Worm (Caenorhabditis elegans) whole organism, young adult: ENCODE results near the gene Y53C12B.1.

Experiments
- B0035.1 ChIP-seq: sonication (generic microtip); optimal IDR thresholded peaks from 2 replicates; lab custom pipeline; 2016; ENCODE audit warnings: missing genetic modification characterization, mild to moderate bottlenecking, missing compliant biosample characterization, missing genotype, missing genetic modification reagents
- D2030.7 ChIP-seq: fragments of 200-800 bp; sonication (Bioruptor generic); IDR thresholded peaks from 2 replicates; pipeline ENCODE4 v1.3.6; 2022; ENCODE audit warnings: missing genetic modification reagents, missing genetic modification characterization, missing compliant biosample characterization
- F33H1.4 ChIP-seq: fragments of 200-800 bp; sonication (Bioruptor generic); IDR thresholded peaks from 2 replicates; pipeline ENCODE4 v1.3.6; 2022; ENCODE audit warnings: missing genetic modification reagents, missing genetic modification characterization, missing compliant biosample characterization
- F37B4.10 ChIP-seq: fragments of 200-800 bp; sonication (Bioruptor generic); IDR thresholded peaks from 2 replicates; pipeline ENCODE4 v1.3.6; 2022; ENCODE audit warnings: missing genetic modification characterization, missing compliant biosample characterization
- F57A8.1 ChIP-seq: fragments of 200-800 bp; sonication (Bioruptor generic); optimal IDR thresholded peaks from 2 replicates; lab custom pipeline; 2018; ENCODE audit warnings: mild to moderate bottlenecking, missing genetic modification characterization, moderate library complexity, missing compliant biosample characterization
- F57C9.4 ChIP-seq: sonication (generic microtip); optimal IDR thresholded peaks from 2 replicates; lab custom pipeline; 2017; ENCODE audit warnings: mild to moderate bottlenecking, missing genetic modification characterization, missing compliant biosample characterization
- T07F8.4 ChIP-seq: sonication (generic microtip); optimal IDR thresholded peaks from 2 replicates; lab custom pipeline; 2016; ENCODE audit warnings: mild to moderate bottlenecking, missing genetic modification characterization, moderate library complexity, missing compliant biosample characterization
- Y53F4B.3 ChIP-seq: fragments of 200-800 bp; sonication (Bioruptor generic); IDR thresholded peaks from 2 replicates; pipeline ENCODE4 v1.3.6; 2022; ENCODE audit warnings: missing genetic modification reagents, missing genetic modification characterization, missing compliant biosample characterization
- Y95B8A.8 ChIP-seq: fragments of 200-800 bp; sonication (Bioruptor generic); IDR thresholded peaks from 2 replicates; pipeline ENCODE4 v1.3.6; 2022; ENCODE audit warnings: missing genetic modification reagents, missing genetic modification characterization, missing compliant biosample characterization
- ama-1 ChIP-seq, 3 experiments: fragments of 150-350 bp in 1 of 3; sonication (generic microtip) in 2 of 3; optimal IDR thresholded peaks; 2 replicates each; lab custom pipeline; 2014 to 2018; ENCODE audit warnings: missing biosample characterization in 2 of 3, missing genetic modification characterization in 2 of 3, missing genetic modification reagents in 2 of 3
- attf-3 ChIP-seq: fragments of 200-800 bp; sonication (Bioruptor generic); conservative IDR thresholded peaks from 2 replicates; pipeline ENCODE4 v1.3.6; 2022; ENCODE audit warnings: missing genetic modification reagents, missing genetic modification characterization, missing compliant biosample characterization
- bed-2 ChIP-seq: fragments of 200-800 bp; sonication (Bioruptor generic); IDR thresholded peaks from 2 replicates; pipeline ENCODE4 v1.3.6; 2022; ENCODE audit warnings: missing genetic modification reagents, missing genetic modification characterization, missing compliant biosample characterization
- ccch-3 ChIP-seq: fragments of 200-800 bp; sonication (Bioruptor generic); optimal IDR thresholded peaks from 2 replicates; lab custom pipeline; 2018; ENCODE audit warnings: mild to moderate bottlenecking, missing genetic modification characterization, missing compliant biosample characterization
- cebp-1 ChIP-seq, 2 experiments: fragments of 200-800 bp in 1 of 2; sonication (Bioruptor generic) in 1 of 2; sonication (generic microtip) in 1 of 2; IDR thresholded peaks in 1 of 2; optimal IDR thresholded peaks in 1 of 2; 2 replicates each; pipeline versions ENCODE4 v1.3.6 to Lab custom; 2017 to 2022; ENCODE audit warnings: missing compliant biosample characterization in 2 of 2, missing genetic modification characterization in 2 of 2, mild to moderate bottlenecking in 1 of 2, missing genetic modification reagents in 1 of 2, moderate library complexity in 1 of 2
- cebp-2 ChIP-seq: fragments of 200-800 bp; sonication (Bioruptor generic); IDR thresholded peaks from 2 replicates; pipeline ENCODE4 v1.3.6; 2022; ENCODE audit warnings: missing genetic modification characterization, missing compliant biosample characterization
- ceh-100 ChIP-seq: fragments of 200-800 bp; sonication (Bioruptor generic); IDR thresholded peaks from 2 replicates; pipeline ENCODE4 v1.3.6; 2022; ENCODE audit warnings: missing genetic modification reagents, missing genetic modification characterization, missing compliant biosample characterization
- ceh-58 ChIP-seq: fragments of 200-800 bp; sonication (Bioruptor generic); IDR thresholded peaks from 2 replicates; pipeline ENCODE4 v1.3.6; 2022; ENCODE audit warnings: missing genetic modification characterization, missing compliant biosample characterization
- dox-1 ChIP-seq: fragments of 200-800 bp; sonication (Bioruptor generic); IDR thresholded peaks from 2 replicates; pipeline ENCODE4 v1.3.6; 2022; ENCODE audit warnings: missing genetic modification reagents, missing genetic modification characterization, missing compliant biosample characterization
- dpl-1 ChIP-seq: fragments of 150-350 bp; optimal IDR thresholded peaks from 2 replicates; lab custom pipeline; 2014; ENCODE audit warnings: missing biosample characterization, missing genetic modification reagents, missing genetic modification characterization
- egl-44 ChIP-seq: fragments of 200-800 bp; sonication (Bioruptor generic); IDR thresholded peaks from 2 replicates; pipeline ENCODE4 v1.3.6; 2022; ENCODE audit warnings: missing genetic modification reagents, missing genetic modification characterization, missing compliant biosample characterization
- ets-4 ChIP-seq: fragments of 200-800 bp; sonication (Bioruptor generic); optimal IDR thresholded peaks from 2 replicates; lab custom pipeline; 2018; ENCODE audit warnings: mild to moderate bottlenecking, missing genetic modification characterization, missing compliant biosample characterization
- gei-17 ChIP-seq: fragments of 200-800 bp; sonication (Bioruptor generic); optimal IDR thresholded peaks from 2 replicates; lab custom pipeline; 2018; ENCODE audit warnings: mild to moderate bottlenecking, missing genetic modification characterization, missing compliant biosample characterization
- lag-1 ChIP-seq: fragments of 200-800 bp; sonication (Bioruptor generic); IDR thresholded peaks from 2 replicates; pipeline ENCODE4 v1.3.6; 2022; ENCODE audit warnings: missing genetic modification reagents, missing genetic modification characterization, missing compliant biosample characterization
- let-526 ChIP-seq: fragments of 200-800 bp; sonication (Bioruptor generic); IDR thresholded peaks from 2 replicates; pipeline ENCODE4 v1.3.6; 2022; ENCODE audit warnings: missing genetic modification reagents, missing genetic modification characterization, missing compliant biosample characterization
- let-607 ChIP-seq, 2 experiments: fragments of 200-800 bp in 1 of 2; sonication (Bioruptor generic) in 1 of 2; sonication (generic microtip) in 1 of 2; optimal IDR thresholded peaks; 2 replicates each; lab custom pipeline; 2016 to 2018; ENCODE audit warnings: mild to moderate bottlenecking in 2 of 2, missing compliant biosample characterization in 2 of 2, missing genetic modification characterization in 2 of 2, moderate library complexity in 2 of 2, missing genotype in 1 of 2
- lin-54 ChIP-seq: fragments of 200-800 bp; sonication (Bioruptor generic); optimal IDR thresholded peaks from 2 replicates; lab custom pipeline; 2018; ENCODE audit warnings: mild to moderate bottlenecking, missing genetic modification characterization, missing compliant biosample characterization
- lsl-1 ChIP-seq: fragments of 200-800 bp; sonication (Bioruptor generic); optimal IDR thresholded peaks from 2 replicates; lab custom pipeline; 2018; ENCODE audit warnings: mild to moderate bottlenecking, missing genetic modification characterization, moderate library complexity, missing compliant biosample characterization
- lsy-27 ChIP-seq: sonication (generic microtip); optimal IDR thresholded peaks from 2 replicates; lab custom pipeline; 2017; ENCODE audit warnings: missing genetic modification characterization, mild to moderate bottlenecking, missing compliant biosample characterization, antibody characterized with exemption, missing genotype, borderline replicate concordance; ENCODE audit not compliant: insufficient read depth
- madf-10 ChIP-seq: sonication (generic microtip); optimal IDR thresholded peaks from 2 replicates; lab custom pipeline; 2016; ENCODE audit warnings: mild to moderate bottlenecking, missing genetic modification characterization, missing compliant biosample characterization
- madf-3 ChIP-seq: fragments of 200-800 bp; sonication (Bioruptor generic); IDR thresholded peaks from 2 replicates; pipeline ENCODE4 v1.3.6; 2022; ENCODE audit warnings: missing genetic modification reagents, missing genetic modification characterization, missing compliant biosample characterization
- madf-6 ChIP-seq: fragments of 200-800 bp; sonication (Bioruptor generic); IDR thresholded peaks from 2 replicates; pipeline ENCODE4 v1.3.6; 2022; ENCODE audit warnings: missing genetic modification reagents, missing genetic modification characterization, missing compliant biosample characterization
- madf-8 ChIP-seq: fragments of 200-800 bp; sonication (Bioruptor generic); conservative IDR thresholded peaks from 2 replicates; pipeline ENCODE4 v1.3.6; 2022; ENCODE audit warnings: missing genetic modification reagents, missing genetic modification characterization, missing compliant biosample characterization
- mxl-1 ChIP-seq: sonication (generic microtip); optimal IDR thresholded peaks from 2 replicates; lab custom pipeline; 2016; ENCODE audit warnings: missing genetic modification characterization, missing compliant biosample characterization
- nhr-120 ChIP-seq: fragments of 200-800 bp; sonication (Bioruptor generic); IDR thresholded peaks from 2 replicates; pipeline ENCODE4 v1.3.6; 2022; ENCODE audit warnings: missing genetic modification characterization, missing compliant biosample characterization
- nhr-179 ChIP-seq: sonication (generic microtip); optimal IDR thresholded peaks from 2 replicates; lab custom pipeline; 2016; ENCODE audit warnings: mild to moderate bottlenecking, missing genetic modification characterization, missing compliant biosample characterization
- nhr-90 ChIP-seq: sonication (generic microtip); optimal IDR thresholded peaks from 2 replicates; lab custom pipeline; 2016; ENCODE audit warnings: missing genotype, mild to moderate bottlenecking, missing genetic modification characterization, missing compliant biosample characterization
- pbrm-1 ChIP-seq: fragments of 200-800 bp; sonication (Bioruptor generic); IDR thresholded peaks from 2 replicates; pipeline ENCODE4 v1.3.6; 2022; ENCODE audit warnings: missing genetic modification reagents, missing genetic modification characterization, missing compliant biosample characterization
- rcor-1 ChIP-seq: fragments of 200-800 bp; sonication (Bioruptor generic); IDR thresholded peaks from 2 replicates; pipeline ENCODE4 v1.3.6; 2022; ENCODE audit warnings: missing genetic modification reagents, missing genetic modification characterization, missing compliant biosample characterization
- repo-1 ChIP-seq: sonication (generic microtip); optimal IDR thresholded peaks from 2 replicates; lab custom pipeline; 2017; ENCODE audit warnings: mild to moderate bottlenecking, missing genetic modification characterization, missing compliant biosample characterization
- sea-2 ChIP-seq: fragments of 200-800 bp; sonication (Bioruptor generic); IDR thresholded peaks from 2 replicates; pipeline ENCODE4 v1.3.6; 2022; ENCODE audit warnings: missing genetic modification characterization, missing compliant biosample characterization
- snpc-1.1 ChIP-seq: sonication (generic microtip); optimal IDR thresholded peaks from 2 replicates; lab custom pipeline; 2017; ENCODE audit warnings: missing genetic modification characterization, mild to moderate bottlenecking, missing compliant biosample characterization, antibody characterized with exemption, moderate library complexity, missing genotype, missing genetic modification reagents; ENCODE audit not compliant: insufficient read depth
- tlf-1 ChIP-seq: fragments of 200-800 bp; sonication (Bioruptor generic); optimal IDR thresholded peaks from 2 replicates; lab custom pipeline; 2018; ENCODE audit warnings: mild to moderate bottlenecking, missing genetic modification characterization, missing compliant biosample characterization
- unc-130 ChIP-seq: sonication (generic microtip); optimal IDR thresholded peaks from 2 replicates; lab custom pipeline; 2016; ENCODE audit warnings: missing genetic modification reagents, missing genetic modification characterization, missing compliant biosample characterization
- unc-62 ChIP-seq: fragments of 150-350 bp; optimal IDR thresholded peaks from 2 replicates; lab custom pipeline; 2014; ENCODE audit warnings: missing biosample characterization, missing genetic modification reagents, missing genetic modification characterization
- xnd-1 ChIP-seq: sonication (generic microtip); optimal IDR thresholded peaks from 2 replicates; lab custom pipeline; 2016; ENCODE audit warnings: missing genotype, missing genetic modification reagents, missing genetic modification characterization, missing compliant biosample characterization
- zim-3 ChIP-seq: sonication (generic microtip); optimal IDR thresholded peaks from 2 replicates; lab custom pipeline; 2017; ENCODE audit warnings: mild to moderate bottlenecking, missing genetic modification characterization, moderate library complexity, missing compliant biosample characterization
- ztf-18 ChIP-seq: sonication (generic microtip); optimal IDR thresholded peaks from 2 replicates; lab custom pipeline; 2016; ENCODE audit warnings: missing genotype, mild to moderate bottlenecking, missing genetic modification characterization, missing compliant biosample characterization
- ztf-22 ChIP-seq: fragments of 200-800 bp; sonication (Bioruptor generic); optimal IDR thresholded peaks from 2 replicates; lab custom pipeline; 2018; ENCODE audit warnings: mild to moderate bottlenecking, missing genetic modification characterization, moderate library complexity, missing compliant biosample characterization

Gene Y53C12B.1

ce11 chrII:9738820-9739219 is 7.1 kb downstream of the Y53C12B.1 start:
- TF ChIP-seq rcor-1, result no peak
- no peak for TF ChIP-seq Y53F4B.3
- no peak for TF ChIP-seq madf-3 (GFP tag; lab: Robert Waterston, UW)
- TF ChIP-seq let-607 (tag; optimal IDR thresholded peaks at IDR 0.05; lab: Kevin White, UChicago), result peak; percentile 85 to 91
- peak; percentile 12 for TF ChIP-seq madf-10 (tag; lab: Kevin White, UChicago)
- TF ChIP-seq F33H1.4, result peak; percentile 29; the same call in 1 of the 2 replicates
- no peak for TF ChIP-seq attf-3
- no peak for TF ChIP-seq madf-8
- TF ChIP-seq repo-1 (tag; lab: Kevin White, UChicago), result no peak
- TF ChIP-seq nhr-179 (tag; lab: Kevin White, UChicago), result no peak
- no peak for TF ChIP-seq ztf-18 (tag; lab: Kevin White, UChicago)
- no peak for TF ChIP-seq gei-17 (GFP tag; lab: Kevin White, UChicago)
- peak; percentile 64 for TF ChIP-seq dox-1 (GFP tag; lab: Robert Waterston, UW)
- TF ChIP-seq lsl-1 (GFP tag; lab: Kevin White, UChicago), result no peak
- no peak for TF ChIP-seq madf-6 (GFP tag; lab: Robert Waterston, UW)
- peak; percentile 30 for TF ChIP-seq zim-3 (tag; lab: Kevin White, UChicago)
- TF ChIP-seq cebp-1 (GFP tag; IDR thresholded peaks at IDR 0.05; lab: Robert Waterston, UW), result 0 out of 2 replicates have a peak, but pooled peaks have one; percentile 24
- TF ChIP-seq cebp-1 (tag; optimal IDR thresholded peaks at IDR 0.05; lab: Kevin White, UChicago), result peak; percentile 69
- TF ChIP-seq bed-2 (GFP tag; lab: Robert Waterston, UW), result no peak
- no peak for TF ChIP-seq nhr-120 (GFP tag; lab: Robert Waterston, UW)
- TF ChIP-seq ztf-22, result no peak
- no peak for TF ChIP-seq lag-1
- TF ChIP-seq tlf-1, result peak; percentile 70
- 0 out of 2 replicates have a peak, but pooled peaks have one; percentile 34 for TF ChIP-seq Y95B8A.8 (GFP tag; lab: Robert Waterston, UW)
- no peak for TF ChIP-seq T07F8.4 (tag; lab: Kevin White, UChicago)
- TF ChIP-seq unc-62, result peak; percentile 48
- TF ChIP-seq let-526, result no peak
- no peak for TF ChIP-seq F57A8.1 (GFP tag; lab: Kevin White, UChicago)
- TF ChIP-seq ets-4 (GFP tag; lab: Kevin White, UChicago), result peak; percentile 42
- no peak for TF ChIP-seq ccch-3
- TF ChIP-seq D2030.7 (GFP tag; lab: Robert Waterston, UW), result no peak
- no peak for TF ChIP-seq unc-130
- 0 out of 2 replicates have a peak, but pooled peaks have one; percentile 64 for TF ChIP-seq cebp-2 (GFP tag; lab: Robert Waterston, UW)
- no peak for TF ChIP-seq ceh-58 (GFP tag; lab: Robert Waterston, UW)
- no peak for TF ChIP-seq mxl-1
- 0 out of 2 replicates have a peak, but pooled peaks have one; percentile 30 for TF ChIP-seq F37B4.10
- TF ChIP-seq nhr-90 (tag; lab: Kevin White, UChicago), result peak; percentile 34
- no peak for TF ChIP-seq dpl-1 (GFP tag; lab: Kevin White, UChicago)
- peak; percentile 30; the same call in 1 of the 2 replicates for TF ChIP-seq pbrm-1 (GFP tag; lab: Robert Waterston, UW)
- no peak for TF ChIP-seq B0035.1 (tag; lab: Kevin White, UChicago)
- no peak for TF ChIP-seq egl-44 (GFP tag; lab: Robert Waterston, UW)
- TF ChIP-seq lin-54 (GFP tag; lab: Kevin White, UChicago), result no peak
- no peak for TF ChIP-seq ceh-100 (GFP tag; lab: Robert Waterston, UW)
- no peak for TF ChIP-seq sea-2 (GFP tag; lab: Robert Waterston, UW)
- TF ChIP-seq snpc-1.1 (tag; lab: Kevin White, UChicago), result no peak
- TF ChIP-seq F57C9.4 (tag; lab: Kevin White, UChicago), result no peak
- TF ChIP-seq lsy-27 (tag; lab: Kevin White, UChicago), result no peak
- no peak for TF ChIP-seq xnd-1
- TF ChIP-seq ama-1 (optimal IDR thresholded peaks at IDR 0.05; lab: Kevin White, UChicago), result no peak
- no peak for TF ChIP-seq ama-1 (GFP tag; optimal IDR thresholded peaks at IDR 0.05; lab: Kevin White, UChicago)
